Fruit fly (Drosophila melanogaster) whole organism, embryonic: ENCODE data around the gene RhoGAP5A.

Source experiments
- ATbp ChIP-seq: fragments of 200-800 bp; sonication (Bioruptor generic); optimal IDR thresholded peaks from 2 replicates; lab custom pipeline; 2017; ENCODE audit warnings: missing biosample characterization, mild to moderate bottlenecking, missing genetic modification characterization, missing genetic modification reagents
- Atf6 ChIP-seq: fragments of 200-800 bp; sonication (Bioruptor generic); IDR thresholded peaks from 2 replicates; pipeline ENCODE4 v1.3.6; 2022; ENCODE audit warnings: missing biosample characterization, missing genetic modification characterization
- CG12236 ChIP-seq: fragments of 200-800 bp; sonication (Bioruptor generic); optimal IDR thresholded peaks from 2 replicates; lab custom pipeline; 2016; ENCODE audit warnings: missing biosample characterization, missing genetic modification characterization
- CG12391 ChIP-seq: fragments of 200-800 bp; sonication (Bioruptor generic); optimal IDR thresholded peaks from 3 replicates; lab custom pipeline; 2018; ENCODE audit warnings: missing biosample characterization, mild to moderate bottlenecking, missing genetic modification characterization, moderate library complexity
- CG13624 ChIP-seq: fragments of 200-800 bp; sonication (Bioruptor generic); optimal IDR thresholded peaks from 2 replicates; lab custom pipeline; 2016; ENCODE audit warnings: missing biosample characterization, missing genetic modification characterization
- CG13894 ChIP-seq: fragments of 200-800 bp; sonication (Bioruptor generic); optimal IDR thresholded peaks from 3 replicates; lab custom pipeline; 2018; ENCODE audit warnings: missing biosample characterization, mild to moderate bottlenecking, missing genetic modification characterization, moderate library complexity
- CG1602 ChIP-seq: fragments of 200-800 bp; sonication (Bioruptor generic); optimal IDR thresholded peaks from 3 replicates; lab custom pipeline; 2016; ENCODE audit warnings: missing biosample characterization, missing genetic modification characterization
- CG1647 ChIP-seq: fragments of 200-800 bp; sonication (Bioruptor generic); optimal IDR thresholded peaks from 3 replicates; lab custom pipeline; 2016; ENCODE audit warnings: missing biosample characterization, missing genetic modification characterization
- CG2678 ChIP-seq: fragments of 200-800 bp; sonication (Bioruptor generic); optimal IDR thresholded peaks from 3 replicates; lab custom pipeline; 2019; ENCODE audit warnings: missing biosample characterization, mild to moderate bottlenecking, missing genetic modification characterization, moderate library complexity
- CG2712 ChIP-seq: fragments of 200-800 bp; optimal IDR thresholded peaks from 3 replicates; lab custom pipeline; 2019; ENCODE audit warnings: missing biosample characterization, mild to moderate bottlenecking, missing genetic modification characterization, moderate library complexity
- CG3163 ChIP-seq: fragments of 200-800 bp; sonication (Bioruptor generic); optimal IDR thresholded peaks from 3 replicates; lab custom pipeline; 2016; ENCODE audit warnings: missing biosample characterization, missing genetic modification characterization
- CG32767 ChIP-seq: fragments of 200-800 bp; sonication (Bioruptor generic); IDR thresholded peaks from 2 replicates; pipeline ENCODE4 v1.3.6; 2022; ENCODE audit warnings: missing biosample characterization, missing genetic modification characterization
- CG34422 ChIP-seq: fragments of 200-800 bp; sonication (Bioruptor generic); IDR thresholded peaks from 3 replicates; pipeline ENCODE4 v1.3.6; 2022; ENCODE audit warnings: missing biosample characterization, missing genetic modification characterization
- CG3838 ChIP-seq: fragments of 200-800 bp; sonication (Bioruptor generic); optimal IDR thresholded peaks from 3 replicates; lab custom pipeline; 2016; ENCODE audit warnings: missing biosample characterization, missing genetic modification characterization
- CG43689 ChIP-seq: fragments of 200-800 bp; sonication (Bioruptor generic); IDR thresholded peaks from 2 replicates; pipeline ENCODE4 v1.3.6; 2022; ENCODE audit warnings: missing biosample characterization, missing genetic modification characterization
- CG4424 ChIP-seq: fragments of 200-800 bp; sonication (Bioruptor generic); optimal IDR thresholded peaks from 3 replicates; lab custom pipeline; 2016; ENCODE audit warnings: missing biosample characterization, missing genetic modification characterization
- CG7271 ChIP-seq: fragments of 200-800 bp; sonication (Bioruptor generic); optimal IDR thresholded peaks from 2 replicates; lab custom pipeline; 2018; ENCODE audit warnings: missing biosample characterization, mild to moderate bottlenecking, missing genetic modification characterization, moderate library complexity
- CG8359 ChIP-seq: fragments of 200-800 bp; sonication (Bioruptor generic); optimal IDR thresholded peaks from 2 replicates; lab custom pipeline; 2017; ENCODE audit warnings: missing biosample characterization, mild to moderate bottlenecking, missing genetic modification characterization, borderline replicate concordance
- CG8388 ChIP-seq: fragments of 200-800 bp; sonication (Bioruptor generic); optimal IDR thresholded peaks from 2 replicates; lab custom pipeline; 2019; ENCODE audit warnings: missing biosample characterization, mild to moderate bottlenecking, missing genetic modification characterization, moderate library complexity
- CG8765 ChIP-seq: fragments of 200-800 bp; sonication (Bioruptor generic); IDR thresholded peaks from 2 replicates; pipeline ENCODE4 v1.3.6; 2022; ENCODE audit warnings: missing biosample characterization, missing genetic modification characterization
- CG8924 ChIP-seq: fragments of 200-800 bp; optimal IDR thresholded peaks from 3 replicates; lab custom pipeline; 2019; ENCODE audit warnings: missing biosample characterization, mild to moderate bottlenecking, missing genetic modification characterization, moderate library complexity
- CG8944 ChIP-seq: fragments of 200-800 bp; sonication (Bioruptor generic); optimal IDR thresholded peaks from 3 replicates; lab custom pipeline; 2016; ENCODE audit warnings: missing biosample characterization, missing genetic modification characterization
- CG9876 ChIP-seq: fragments of 200-800 bp; sonication (Bioruptor generic); optimal IDR thresholded peaks from 2 replicates; lab custom pipeline; 2016; ENCODE audit warnings: missing biosample characterization, missing genetic modification characterization
- CrebB ChIP-seq: fragments of 200-800 bp; sonication (Bioruptor generic); optimal IDR thresholded peaks from 3 replicates; lab custom pipeline; 2018; ENCODE audit warnings: missing biosample characterization, mild to moderate bottlenecking, missing genetic modification characterization
- HLH3B ChIP-seq: fragments of 200-800 bp; sonication (Bioruptor generic); IDR thresholded peaks from 2 replicates; pipeline ENCODE4 v1.3.6; 2022; ENCODE audit warnings: missing biosample characterization, missing genetic modification characterization
- HLHmδ ChIP-seq: fragments of 200-800 bp; sonication (Bioruptor generic); optimal IDR thresholded peaks from 2 replicates; lab custom pipeline; 2018; ENCODE audit warnings: missing biosample characterization, mild to moderate bottlenecking, missing genetic modification characterization, moderate library complexity
- Hey ChIP-seq: fragments of 200-800 bp; sonication (Bioruptor generic); optimal IDR thresholded peaks from 3 replicates; lab custom pipeline; 2018; ENCODE audit warnings: missing biosample characterization, mild to moderate bottlenecking, missing genetic modification characterization
- Med ChIP-seq: fragments of 200-800 bp; sonication (Bioruptor generic); peaks from one replicate; lab custom pipeline; 2016; ENCODE audit warnings: missing biosample characterization, missing genetic modification characterization, mild to moderate bottlenecking, inconsistent platforms, moderate library complexity
- NC2β ChIP-seq: fragments of 200-800 bp; sonication (Bioruptor generic); optimal IDR thresholded peaks from 2 replicates; lab custom pipeline; 2016; ENCODE audit warnings: missing biosample characterization, missing genetic modification characterization
- Nf-YA ChIP-seq: fragments of 200-800 bp; sonication (Bioruptor generic); IDR thresholded peaks from 2 replicates; pipeline ENCODE4 v1.3.6; 2022; ENCODE audit warnings: missing biosample characterization, missing genetic modification characterization
- Sox102F ChIP-seq: fragments of 200-800 bp; sonication (Bioruptor generic); optimal IDR thresholded peaks from 2 replicates; lab custom pipeline; 2018; ENCODE audit warnings: missing biosample characterization, mild to moderate bottlenecking, missing genetic modification characterization, moderate library complexity
- Ssrp ChIP-seq: fragments of 200-800 bp; sonication (Bioruptor generic); optimal IDR thresholded peaks from 2 replicates; lab custom pipeline; 2018; ENCODE audit warnings: missing biosample characterization, mild to moderate bottlenecking, missing genetic modification characterization, moderate library complexity
- aop ChIP-seq: fragments of 200-800 bp; sonication (Bioruptor generic); IDR thresholded peaks from 2 replicates; pipeline ENCODE4 v1.3.6; 2022; ENCODE audit warnings: missing biosample characterization, missing genetic modification characterization
- dmrt99B ChIP-seq: fragments of 200-800 bp; sonication (Bioruptor generic); optimal IDR thresholded peaks from 2 replicates; lab custom pipeline; 2018; ENCODE audit warnings: missing biosample characterization, mild to moderate bottlenecking, missing genetic modification characterization, moderate library complexity
- dpn ChIP-seq, 2 experiments: fragments of 200-800 bp; sonication (Bioruptor generic); optimal IDR thresholded peaks; 3 replicates each; lab custom pipeline; 2016; ENCODE audit warnings: missing biosample characterization in 2 of 2, missing genetic modification characterization in 2 of 2
- dysf ChIP-seq: fragments of 200-800 bp; sonication (Bioruptor generic); IDR thresholded peaks from 3 replicates; pipeline ENCODE4 v1.3.6; 2022; ENCODE audit warnings: missing biosample characterization, missing genetic modification characterization
- esg ChIP-seq: fragments of 200-800 bp; sonication (Bioruptor generic); conservative IDR thresholded peaks from 2 replicates; pipeline ENCODE4 v1.3.6; 2022; ENCODE audit warnings: missing biosample characterization, missing genetic modification characterization
- exex ChIP-seq: fragments of 200-800 bp; sonication (Bioruptor generic); optimal IDR thresholded peaks from 4 replicates; lab custom pipeline; 2018; ENCODE audit warnings: missing biosample characterization, mild to moderate bottlenecking, missing genetic modification characterization, moderate library complexity
- gce ChIP-seq: fragments of 200-800 bp; sonication (Bioruptor generic); IDR thresholded peaks from 3 replicates; pipeline ENCODE4 v1.3.6; 2022; ENCODE audit warnings: missing biosample characterization, missing genetic modification characterization
- gsb ChIP-seq: fragments of 200-800 bp; sonication (Bioruptor generic); IDR thresholded peaks from 2 replicates; pipeline ENCODE4 v1.3.6; 2022; ENCODE audit warnings: missing biosample characterization, missing genetic modification characterization
- nerfin-1 ChIP-seq: fragments of 200-800 bp; sonication (Bioruptor generic); optimal IDR thresholded peaks from 3 replicates; lab custom pipeline; 2019; ENCODE audit warnings: missing biosample characterization, mild to moderate bottlenecking, missing genetic modification characterization, moderate library complexity
- otp ChIP-seq: fragments of 200-800 bp; sonication (Bioruptor generic); IDR thresholded peaks from 3 replicates; pipeline ENCODE4, ENCODE4 v1.3.6; 2022; ENCODE audit warnings: missing biosample characterization, missing genetic modification characterization
- pnt ChIP-seq: fragments of 200-800 bp; sonication (Bioruptor generic); optimal IDR thresholded peaks from 3 replicates; lab custom pipeline; 2016; ENCODE audit warnings: missing biosample characterization, missing genetic modification characterization
- pros ChIP-seq: fragments of 200-800 bp; sonication (Bioruptor generic); optimal IDR thresholded peaks from 3 replicates; lab custom pipeline; 2019; ENCODE audit warnings: missing biosample characterization, mild to moderate bottlenecking, missing genetic modification characterization, moderate library complexity
- salm ChIP-seq: fragments of 200-800 bp; sonication (Bioruptor generic); optimal IDR thresholded peaks from 2 replicates; lab custom pipeline; 2018; ENCODE audit warnings: missing biosample characterization, mild to moderate bottlenecking, missing genetic modification characterization
- sna ChIP-seq: fragments of 200-800 bp; sonication (Bioruptor generic); IDR thresholded peaks from 2 replicates; pipeline ENCODE4 v1.3.6; 2022; ENCODE audit warnings: missing biosample characterization, missing genetic modification characterization; ENCODE audit not compliant: partially characterized antibody
- sqz ChIP-seq: fragments of 200-800 bp; sonication (Bioruptor generic); optimal IDR thresholded peaks from 3 replicates; lab custom pipeline; 2018; ENCODE audit warnings: missing biosample characterization, mild to moderate bottlenecking, missing genetic modification characterization
- ssp ChIP-seq: fragments of 200-800 bp; sonication (Bioruptor generic); IDR thresholded peaks from 2 replicates; pipeline ENCODE4 v1.3.6; 2022; ENCODE audit warnings: missing biosample characterization, missing genetic modification characterization
- trh ChIP-seq: fragments of 200-800 bp; sonication (Bioruptor generic); optimal IDR thresholded peaks from 2 replicates; lab custom pipeline; 2016; ENCODE audit warnings: missing biosample characterization, missing genetic modification characterization
- unpg ChIP-seq: fragments of 200-800 bp; sonication (Bioruptor generic); optimal IDR thresholded peaks from 3 replicates; lab custom pipeline; 2018; ENCODE audit warnings: missing biosample characterization, mild to moderate bottlenecking, missing genetic modification characterization, moderate library complexity
- zen ChIP-seq: fragments of 200-800 bp; sonication (Bioruptor generic); optimal IDR thresholded peaks from 3 replicates; lab custom pipeline; 2018; ENCODE audit warnings: missing biosample characterization, mild to moderate bottlenecking, missing genetic modification characterization, moderate library complexity
- zfh1 ChIP-seq: fragments of 200-800 bp; sonication (Bioruptor generic); IDR thresholded peaks from 3 replicates; pipeline ENCODE4 v1.3.6; 2022; ENCODE audit warnings: missing biosample characterization, missing genetic modification characterization

RhoGAP5A gene

DNA sequence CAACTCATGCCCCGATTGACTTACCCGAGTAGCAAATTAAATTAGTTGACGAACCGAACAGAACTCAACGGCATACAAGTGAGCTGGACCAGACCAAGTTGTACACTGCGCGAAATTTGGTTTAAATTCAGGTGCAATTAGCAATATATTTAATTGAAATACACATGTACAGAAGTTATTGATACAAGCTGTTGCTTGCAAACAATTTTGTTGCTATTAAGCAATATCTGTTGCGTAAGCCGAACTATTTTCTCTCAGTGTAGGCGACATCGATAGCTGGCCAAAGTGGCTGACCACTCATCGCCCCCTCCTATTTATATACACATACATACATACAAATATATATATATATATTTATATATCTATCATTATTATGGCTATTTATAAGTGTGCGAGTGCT, 14.4 kb downstream of the RhoGAP5A start (continued):
- TF ChIP-seq CrebB = no peak
- TF ChIP-seq CG3838 (GFP tag; lab: Kevin White, UChicago) = no peak
- TF ChIP-seq pnt (GFP tag; lab: Kevin White, UChicago) = no peak
- TF ChIP-seq dysf (GFP tag; lab: Robert Waterston, UW) = peak; percentile 44; the same call in 1 of the 3 replicates
- TF ChIP-seq Nf-YA (GFP tag; lab: Robert Waterston, UW) = no peak
- TF ChIP-seq HLHmδ (GFP tag; lab: Kevin White, UChicago) = no peak
- TF ChIP-seq CG3163 = no peak
- TF ChIP-seq CG34422 = 0 out of 3 replicates have a peak, but pooled peaks have one; percentile 38
- TF ChIP-seq nerfin-1 = no peak
- TF ChIP-seq Ssrp (tag; lab: Kevin White, UChicago) = peak; percentile 19
- TF ChIP-seq ATbp (GFP tag; lab: Kevin White, UChicago) = peak; percentile 2
- TF ChIP-seq CG1647 (GFP tag; lab: Kevin White, UChicago) = no peak
- TF ChIP-seq unpg = no peak
- TF ChIP-seq dmrt99B (tag; lab: Kevin White, UChicago) = peak; percentile 38
- TF ChIP-seq CG1602 (GFP tag; lab: Kevin White, UChicago) = no peak
- TF ChIP-seq aop (GFP tag; lab: Robert Waterston, UW) = no peak
- TF ChIP-seq dpn (GFP tag; optimal IDR thresholded peaks at IDR 0.05; lab: Kevin White, UChicago) = peak in 1 of 2 experiments; percentile 17
- TF ChIP-seq HLH3B (GFP tag; lab: Robert Waterston, UW) = no peak
- TF ChIP-seq CG12236 (GFP tag; lab: Kevin White, UChicago) = no peak
- peak; percentile 86 for TF ChIP-seq Med
- TF ChIP-seq sqz (GFP tag; lab: Kevin White, UChicago) = no peak
- peak; percentile 31 for TF ChIP-seq CG4424 (GFP tag; lab: Kevin White, UChicago)
- peak; percentile 80 for TF ChIP-seq zfh1 (GFP tag; lab: Robert Waterston, UW)
- peak; percentile 26 for TF ChIP-seq CG7271 (tag; lab: Kevin White, UChicago)
- no peak for TF ChIP-seq gce (GFP tag; lab: Robert Waterston, UW)
- TF ChIP-seq esg (GFP tag; lab: Robert Waterston, UW) = 0 out of 2 replicates have a peak, but pooled peaks have one; percentile 9
- TF ChIP-seq CG13624 = no peak
- TF ChIP-seq CG8388 (GFP tag; lab: Kevin White, UChicago) = peak; percentile 24
- TF ChIP-seq CG32767 (GFP tag; lab: Robert Waterston, UW) = no peak
- TF ChIP-seq CG13894 (tag; lab: Kevin White, UChicago) = no peak
- TF ChIP-seq CG43689 (GFP tag; lab: Robert Waterston, UW) = no peak
- TF ChIP-seq exex (tag; lab: Kevin White, UChicago) = no peak
- no peak for TF ChIP-seq CG8359 (GFP tag; lab: Kevin White, UChicago)
- no peak for TF ChIP-seq otp
- peak; percentile 41 for TF ChIP-seq CG8924
- no peak for TF ChIP-seq Atf6
- no peak for TF ChIP-seq CG9876 (GFP tag; lab: Kevin White, UChicago)
- no peak for TF ChIP-seq pros (GFP tag; lab: Kevin White, UChicago)
- TF ChIP-seq salm (tag; lab: Kevin White, UChicago) = no peak
- no peak for TF ChIP-seq trh (GFP tag; lab: Kevin White, UChicago)
- TF ChIP-seq ssp (GFP tag; lab: Robert Waterston, UW) = no peak
- peak; percentile 13 for TF ChIP-seq CG8944
- TF ChIP-seq Hey (tag; lab: Kevin White, UChicago) = no peak
- TF ChIP-seq sna (GFP tag; lab: Robert Waterston, UW) = no peak
- peak; percentile 35 for TF ChIP-seq CG12391 (tag; lab: Kevin White, UChicago)
- peak; percentile 13 for TF ChIP-seq Sox102F (GFP tag; lab: Kevin White, UChicago)
- no peak for TF ChIP-seq CG2678 (tag; lab: Kevin White, UChicago)
- TF ChIP-seq CG8765 (GFP tag; lab: Robert Waterston, UW) = peak; percentile 67; the same call in 1 of the 2 replicates
- TF ChIP-seq zen (tag; lab: Kevin White, UChicago) = peak; percentile 64
- TF ChIP-seq NC2β = no peak
- TF ChIP-seq CG2712 = peak; percentile 58
- TF ChIP-seq gsb (GFP tag; lab: Robert Waterston, UW) = no peak
